Fruit fly (Drosophila melanogaster) whole organism, embryonic: ENCODE results near the gene CG5608.
A peak's percentile ranks its signal among the peaks of the same experiment; 100 is the strongest.

ENCODE experiments used
- CG11456 ChIP-seq: fragments of 200-800 bp; sonication (Bioruptor generic); IDR thresholded peaks from 3 replicates; pipeline ENCODE4 v1.3.6; 2022; ENCODE audit warnings: missing biosample characterization, missing genetic modification characterization
- CG11560 ChIP-seq: fragments of 200-800 bp; sonication (Bioruptor generic); IDR thresholded peaks from 3 replicates; pipeline ENCODE4 v1.3.6; 2022; ENCODE audit warnings: missing biosample characterization, missing genetic modification characterization
- CG13296 ChIP-seq: fragments of 200-800 bp; sonication (Bioruptor generic); optimal IDR thresholded peaks from 3 replicates; lab custom pipeline; 2018; ENCODE audit warnings: missing biosample characterization, mild to moderate bottlenecking, missing genetic modification characterization
- CG13894 ChIP-seq: fragments of 200-800 bp; sonication (Bioruptor generic); optimal IDR thresholded peaks from 3 replicates; lab custom pipeline; 2018; ENCODE audit warnings: missing biosample characterization, mild to moderate bottlenecking, missing genetic modification characterization, moderate library complexity
- CG14441 ChIP-seq: fragments of 200-800 bp; sonication (Bioruptor generic); IDR thresholded peaks from 2 replicates; pipeline ENCODE4 v1.3.6; 2022; ENCODE audit warnings: missing biosample characterization, missing genetic modification characterization
- CG1602 ChIP-seq: fragments of 200-800 bp; sonication (Bioruptor generic); optimal IDR thresholded peaks from 3 replicates; lab custom pipeline; 2016; ENCODE audit warnings: missing biosample characterization, missing genetic modification characterization
- CG18262 ChIP-seq: fragments of 200-800 bp; optimal IDR thresholded peaks from 3 replicates; lab custom pipeline; 2019; ENCODE audit warnings: missing biosample characterization, mild to moderate bottlenecking, missing genetic modification characterization, moderate library complexity
- CG1832 ChIP-seq: fragments of 200-800 bp; sonication (Bioruptor generic); optimal IDR thresholded peaks from 2 replicates; lab custom pipeline; 2017; ENCODE audit warnings: missing biosample characterization, mild to moderate bottlenecking, missing genetic modification characterization, inconsistent platforms
- CG2116 ChIP-seq: fragments of 200-800 bp; sonication (Bioruptor generic); optimal IDR thresholded peaks from 3 replicates; lab custom pipeline; 2018; ENCODE audit warnings: missing biosample characterization, mild to moderate bottlenecking, missing genetic modification characterization
- CG2875 ChIP-seq: fragments of 200-800 bp; sonication (Bioruptor generic); optimal IDR thresholded peaks from 2 replicates; lab custom pipeline; 2017; ENCODE audit warnings: missing biosample characterization, mild to moderate bottlenecking, missing genetic modification characterization, missing genetic modification reagents
- CG3281 ChIP-seq: fragments of 200-800 bp; sonication (Bioruptor generic); optimal IDR thresholded peaks from 3 replicates; lab custom pipeline; 2017; ENCODE audit warnings: missing biosample characterization, mild to moderate bottlenecking, missing genetic modification characterization
- CG6683 ChIP-seq: fragments of 200-800 bp; sonication (Bioruptor generic); optimal IDR thresholded peaks from 2 replicates; lab custom pipeline; 2017; ENCODE audit warnings: missing biosample characterization, mild to moderate bottlenecking, missing genetic modification characterization, missing genetic modification reagents
- CG6689 ChIP-seq: fragments of 200-800 bp; sonication (Bioruptor generic); IDR thresholded peaks from 2 replicates; pipeline ENCODE4 v1.3.6; 2022; ENCODE audit warnings: missing biosample characterization, missing genetic modification characterization
- CG7556 ChIP-seq: fragments of 200-800 bp; sonication (Bioruptor generic); optimal IDR thresholded peaks from 2 replicates; lab custom pipeline; 2017; ENCODE audit warnings: missing biosample characterization, mild to moderate bottlenecking, missing genetic modification characterization
- CG8944 ChIP-seq: fragments of 200-800 bp; sonication (Bioruptor generic); optimal IDR thresholded peaks from 3 replicates; lab custom pipeline; 2016; ENCODE audit warnings: missing biosample characterization, missing genetic modification characterization
- CG9727 ChIP-seq: fragments of 200-800 bp; sonication (Bioruptor generic); optimal IDR thresholded peaks from 3 replicates; lab custom pipeline; 2017; ENCODE audit warnings: missing biosample characterization, mild to moderate bottlenecking, missing genetic modification characterization
- Dp ChIP-seq: fragments of 200-800 bp; sonication (Bioruptor generic); optimal IDR thresholded peaks from 2 replicates; lab custom pipeline; 2018; ENCODE audit warnings: missing biosample characterization, mild to moderate bottlenecking, missing genetic modification characterization, moderate library complexity
- E2f1 ChIP-seq: fragments of 200-800 bp; sonication (Bioruptor generic); IDR thresholded peaks from 2 replicates; pipeline ENCODE4 v1.3.6; 2022; ENCODE audit warnings: missing biosample characterization, missing genetic modification characterization
- E2f2 ChIP-seq: fragments of 200-800 bp; sonication (Bioruptor generic); IDR thresholded peaks from 2 replicates; pipeline ENCODE4 v1.3.6; 2022; ENCODE audit warnings: missing biosample characterization, missing genetic modification characterization
- HmgZ ChIP-seq: fragments of 200-800 bp; sonication (Bioruptor generic); optimal IDR thresholded peaks from 2 replicates; lab custom pipeline; 2018; ENCODE audit warnings: missing biosample characterization, mild to moderate bottlenecking, missing genetic modification characterization
- Med ChIP-seq: fragments of 200-800 bp; sonication (Bioruptor generic); peaks from one replicate; lab custom pipeline; 2016; ENCODE audit warnings: missing biosample characterization, missing genetic modification characterization, mild to moderate bottlenecking, inconsistent platforms, moderate library complexity
- NFAT ChIP-seq: fragments of 200-800 bp; sonication (Bioruptor generic); IDR thresholded peaks from 2 replicates; pipeline ENCODE4 v1.3.6; 2022; ENCODE audit warnings: missing biosample characterization, missing genetic modification characterization
- Pdp1 ChIP-seq, 2 experiments: fragments of 200-800 bp; sonication (Bioruptor generic); optimal IDR thresholded peaks; 3 replicates each; lab custom pipeline; 2016; ENCODE audit warnings: missing biosample characterization in 2 of 2, missing genetic modification characterization in 2 of 2, mild to moderate bottlenecking in 1 of 2, moderate library complexity in 1 of 2
- Ptx1 ChIP-seq: fragments of 200-800 bp; sonication (Bioruptor generic); IDR thresholded peaks from 2 replicates; pipeline ENCODE4 v1.3.6; 2022; ENCODE audit warnings: missing biosample characterization, missing genetic modification characterization
- Rfx ChIP-seq: fragments of 200-800 bp; sonication (Bioruptor generic); IDR thresholded peaks from 2 replicates; pipeline ENCODE4 v1.3.6; 2022; ENCODE audit warnings: missing biosample characterization, missing genetic modification characterization
- abd-A ChIP-seq: fragments of 200-800 bp; sonication (Bioruptor generic); optimal IDR thresholded peaks from 3 replicates; lab custom pipeline; 2019; ENCODE audit warnings: missing biosample characterization, mild to moderate bottlenecking, missing genetic modification characterization, moderate library complexity
- az2 ChIP-seq: fragments of 200-800 bp; sonication (Bioruptor generic); optimal IDR thresholded peaks from 3 replicates; lab custom pipeline; 2016; ENCODE audit warnings: missing biosample characterization, missing genetic modification characterization
- cad ChIP-seq: fragments of >200 bp; optimal IDR thresholded peaks from 2 replicates; lab custom pipeline; 2017; ENCODE audit warnings: missing biosample characterization, missing genetic modification characterization
- chinmo ChIP-seq: fragments of 200-800 bp; sonication (Bioruptor generic); IDR thresholded peaks from 4 replicates; pipeline ENCODE4 v1.3.6; 2022; ENCODE audit warnings: missing biosample characterization, missing genetic modification characterization; ENCODE audit not compliant: partially characterized antibody
- crc ChIP-seq: fragments of 200-800 bp; sonication (Bioruptor generic); optimal IDR thresholded peaks from 2 replicates; lab custom pipeline; 2016; ENCODE audit warnings: missing biosample characterization, missing genetic modification characterization
- croc ChIP-seq: fragments of 200-800 bp; sonication (Bioruptor generic); conservative IDR thresholded peaks from 3 replicates; pipeline ENCODE4 v1.3.6; 2022; ENCODE audit warnings: missing biosample characterization, missing genetic modification characterization
- crol ChIP-seq: fragments of 200-800 bp; sonication (Bioruptor generic); IDR thresholded peaks from 2 replicates; pipeline ENCODE4 v1.3.6; 2022; ENCODE audit warnings: missing biosample characterization, missing genetic modification characterization
- exex ChIP-seq: fragments of 200-800 bp; sonication (Bioruptor generic); optimal IDR thresholded peaks from 4 replicates; lab custom pipeline; 2018; ENCODE audit warnings: missing biosample characterization, mild to moderate bottlenecking, missing genetic modification characterization, moderate library complexity
- kni ChIP-seq: fragments of 200-800 bp; sonication (Bioruptor generic); optimal IDR thresholded peaks from 3 replicates; lab custom pipeline; 2017; ENCODE audit warnings: mild to moderate bottlenecking, missing biosample characterization, missing genetic modification reagents, missing genetic modification characterization
- nau ChIP-seq: fragments of 200-800 bp; sonication (Bioruptor generic); optimal IDR thresholded peaks from 3 replicates; lab custom pipeline; 2017; ENCODE audit warnings: missing biosample characterization, mild to moderate bottlenecking, missing genetic modification characterization, missing genetic modification reagents
- nerfin-1 ChIP-seq: fragments of 200-800 bp; sonication (Bioruptor generic); optimal IDR thresholded peaks from 3 replicates; lab custom pipeline; 2019; ENCODE audit warnings: missing biosample characterization, mild to moderate bottlenecking, missing genetic modification characterization, moderate library complexity
- nom ChIP-seq: fragments of 200-800 bp; sonication (Bioruptor generic); optimal IDR thresholded peaks from 2 replicates; lab custom pipeline; 2017; ENCODE audit warnings: missing biosample characterization, missing genetic modification characterization, mild to moderate bottlenecking, moderate library complexity, missing genetic modification reagents
- odd ChIP-seq: fragments of 200-800 bp; sonication (Bioruptor generic); optimal IDR thresholded peaks from 2 replicates; lab custom pipeline; 2017; ENCODE audit warnings: missing biosample characterization, mild to moderate bottlenecking, missing genetic modification characterization
- otp ChIP-seq: fragments of 200-800 bp; sonication (Bioruptor generic); IDR thresholded peaks from 3 replicates; pipeline ENCODE4, ENCODE4 v1.3.6; 2022; ENCODE audit warnings: missing biosample characterization, missing genetic modification characterization
- pum ChIP-seq: fragments of 200-800 bp; sonication (Bioruptor generic); optimal IDR thresholded peaks from 2 replicates; lab custom pipeline; 2016; ENCODE audit warnings: missing biosample characterization, missing genetic modification characterization
- ro ChIP-seq: fragments of 200-800 bp; sonication (Bioruptor generic); IDR thresholded peaks from 2 replicates; pipeline ENCODE4 v1.3.6; 2022; ENCODE audit warnings: missing biosample characterization, missing genetic modification characterization
- sd ChIP-seq: fragments of 200-800 bp; sonication (Bioruptor generic); optimal IDR thresholded peaks from 3 replicates; lab custom pipeline; 2018; ENCODE audit warnings: missing biosample characterization, mild to moderate bottlenecking, missing genetic modification characterization, moderate library complexity
- sens ChIP-seq: fragments of 200-800 bp; sonication (Bioruptor generic); peaks from one replicate; lab custom pipeline; 2016; ENCODE audit warnings: missing biosample characterization, missing genetic modification characterization
- sima ChIP-seq: fragments of 200-800 bp; sonication (Bioruptor generic); optimal IDR thresholded peaks from 2 replicates; lab custom pipeline; 2016; ENCODE audit warnings: missing biosample characterization, missing genetic modification characterization
- slbo ChIP-seq: fragments of 200-800 bp; sonication (Bioruptor generic); IDR thresholded peaks from 2 replicates; pipeline ENCODE4 v1.3.6; 2022; ENCODE audit warnings: missing biosample characterization, missing genetic modification characterization
- sqz ChIP-seq: fragments of 200-800 bp; sonication (Bioruptor generic); optimal IDR thresholded peaks from 3 replicates; lab custom pipeline; 2018; ENCODE audit warnings: missing biosample characterization, mild to moderate bottlenecking, missing genetic modification characterization
- zen2 ChIP-seq: fragments of 200-800 bp; sonication (Bioruptor generic); IDR thresholded peaks from 3 replicates; pipeline ENCODE4 v1.3.6; 2022; ENCODE audit warnings: missing biosample characterization, missing genetic modification characterization; ENCODE audit not compliant: partially characterized antibody
- zf30C ChIP-seq: fragments of 200-800 bp; sonication (Bioruptor generic); optimal IDR thresholded peaks from 3 replicates; lab custom pipeline; 2018; ENCODE audit warnings: missing biosample characterization, mild to moderate bottlenecking, missing genetic modification characterization

Gene CG5608

dm6 chr3R:12451376-12451775 is 13.7 kb downstream of the CG5608 start (continued):
- peak; percentile 13; the same call in 1 of the 2 replicates for TF ChIP-seq E2f2 (GFP tag; lab: Robert Waterston, UW)
- TF ChIP-seq sens = peak; percentile 77
- TF ChIP-seq Ptx1 = peak; percentile 56
- no peak for TF ChIP-seq CG2116 (GFP tag; lab: Kevin White, UChicago)
- TF ChIP-seq ro = no peak
- no peak for TF ChIP-seq HmgZ (tag; lab: Kevin White, UChicago)
- no peak for TF ChIP-seq crol (GFP tag; lab: Robert Waterston, UW)
- TF ChIP-seq CG14441 (GFP tag; lab: Robert Waterston, UW) = peak; percentile 14; the same call in 1 of the 2 replicates
- peak; percentile 14 for TF ChIP-seq CG3281 (GFP tag; lab: Kevin White, UChicago)
- TF ChIP-seq CG6689 = 0 out of 2 replicates have a peak, but pooled peaks have one; percentile 8
- TF ChIP-seq CG6683 (GFP tag; lab: Kevin White, UChicago) = no peak
- TF ChIP-seq odd (GFP tag; lab: Kevin White, UChicago) = peak; percentile 6
- peak; percentile 80 for TF ChIP-seq Med
- TF ChIP-seq CG7556 = peak; percentile 4
- peak; percentile 36 for TF ChIP-seq az2 (GFP tag; lab: Kevin White, UChicago)
- TF ChIP-seq pum (GFP tag; lab: Kevin White, UChicago) = peak; percentile 17
- TF ChIP-seq CG2875 (GFP tag; lab: Kevin White, UChicago) = no peak
- no peak for TF ChIP-seq NFAT (GFP tag; lab: Robert Waterston, UW)
- no peak for TF ChIP-seq crc (GFP tag; lab: Kevin White, UChicago)
- no peak for TF ChIP-seq CG18262 (tag; lab: Kevin White, UChicago)
- TF ChIP-seq CG8944 (GFP tag; lab: Kevin White, UChicago) = no peak
- TF ChIP-seq CG13296 (GFP tag; lab: Kevin White, UChicago) = peak; percentile 12
- TF ChIP-seq slbo (GFP tag; lab: Robert Waterston, UW) = peak; percentile 40; the same call in 1 of the 2 replicates

dm6 chr3R:12450713-12451259 is 14.3 kb downstream of the CG5608 start:
- TF ChIP-seq cad (no peak), Rfx (no peak), abd-A (tag; lab: Kevin White, UChicago) (peak; percentile 40), sd (tag; lab: Kevin White, UChicago) (peak; percentile 30), croc (GFP tag; lab: Robert Waterston, UW) (no peak), Pdp1 (GFP tag; optimal IDR thresholded peaks at IDR 0.05; lab: Kevin White, UChicago) (peak in 1 of 2 experiments; percentile 28), CG13894 (tag; lab: Kevin White, UChicago) (peak; percentile 58), zen2 (no peak), chinmo (GFP tag; lab: Robert Waterston, UW) (peak; percentile 83; the same call in 2 of the 4 replicates), Dp (GFP tag; lab: Kevin White, UChicago) (no peak), E2f1 (GFP tag; lab: Robert Waterston, UW) (no peak)

- TF ChIP-seq CG1602 (GFP tag; lab: Kevin White, UChicago) (no peak), sima (no peak), nerfin-1 (tag; lab: Kevin White, UChicago) (peak; percentile 78), CG9727 (no peak), sens (peak; percentile 56), otp (GFP tag; lab: Robert Waterston, UW) (0 out of 3 replicates have a peak, but pooled peaks have one; percentile 3), CG11456 (0 out of 3 replicates have a peak, but pooled peaks have one; percentile 3), nom (GFP tag; lab: Kevin White, UChicago) (peak; percentile 60), sqz (GFP tag; lab: Kevin White, UChicago) (no peak), Rfx (peak; percentile 12; the same call in 1 of the 2 replicates), CG11560 (no peak), zf30C (GFP tag; lab: Kevin White, UChicago) (peak; percentile 72), CG1832 (GFP tag; lab: Kevin White, UChicago) (peak; percentile 15), kni (no peak), nau (no peak), exex (peak; percentile 10)
Measured at dm6 chr3R:12449617-12450242, 15.4 kb downstream of the CG5608 start.
